Worm (Caenorhabditis elegans) whole organism, L2 larva: Measurements from ENCODE around the gene ttr-16.

Source experiments
- Y55F3AM.14 ChIP-seq: fragments of 200-800 bp; sonication (Bioruptor generic); optimal IDR thresholded peaks from 2 replicates; lab custom pipeline; 2018; ENCODE audit warnings: mild to moderate bottlenecking, missing genetic modification characterization, missing compliant biosample characterization
- ZK546.5 ChIP-seq: sonication (generic microtip); optimal IDR thresholded peaks from 2 replicates; lab custom pipeline; 2017; ENCODE audit warnings: missing biosample characterization, missing genetic modification characterization
- mdl-1 ChIP-seq, 2 experiments: fragments of 150-350 bp in 1 of 2; sonication (generic microtip) in 1 of 2; optimal IDR thresholded peaks; 2 replicates each; lab custom pipeline; 2017; ENCODE audit warnings: missing biosample characterization in 2 of 2, missing genetic modification characterization in 2 of 2

DNA sequence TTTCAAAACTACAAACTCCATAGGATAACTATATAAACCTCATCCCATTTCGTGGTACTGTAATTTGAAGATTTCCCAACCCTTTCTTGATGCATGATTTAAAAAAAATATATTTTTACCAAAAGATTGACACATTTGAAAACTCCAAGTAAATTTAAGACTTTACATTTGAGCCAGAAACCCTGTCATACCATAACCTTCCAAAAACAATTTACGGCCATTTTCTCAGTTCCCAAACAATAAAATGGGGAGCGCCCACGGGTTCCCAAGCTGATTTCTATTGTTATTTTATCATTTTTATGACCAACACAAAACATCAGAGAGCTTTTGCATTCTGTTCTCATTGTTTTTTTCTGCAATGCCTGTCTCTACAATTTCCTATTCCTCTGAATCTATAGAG is 48.7 kb upstream of the ttr-16 start, which contains the start of gene clc-9:
- TF ChIP-seq ZK546.5 (tag; lab: Kevin White, UChicago) (no peak), Y55F3AM.14 (GFP tag; lab: Kevin White, UChicago) (no peak), mdl-1 (tag; optimal IDR thresholded peaks at IDR 0.05; lab: Kevin White, UChicago) (no peak)
